Fruit fly (Drosophila melanogaster) whole organism, embryonic: Measurements from ENCODE around the gene CG43088.

ENCODE experiments used
- Bgb ChIP-seq: fragments of 200-800 bp; sonication (Bioruptor generic); IDR thresholded peaks from 2 replicates; pipeline ENCODE4 v1.3.6; 2022; ENCODE audit warnings: missing biosample characterization, missing genetic modification characterization; ENCODE audit not compliant: partially characterized antibody
- CG10565 ChIP-seq: fragments of 200-800 bp; sonication (Bioruptor generic); optimal IDR thresholded peaks from 3 replicates; lab custom pipeline; 2016; ENCODE audit warnings: missing biosample characterization, mild to moderate bottlenecking, missing genetic modification characterization
- CG11723 ChIP-seq: fragments of 200-800 bp; sonication (Bioruptor generic); optimal IDR thresholded peaks from 2 replicates; lab custom pipeline; 2017; ENCODE audit warnings: missing biosample characterization, mild to moderate bottlenecking, missing genetic modification characterization
- CG12071 ChIP-seq: fragments of 200-800 bp; sonication (Bioruptor generic); optimal IDR thresholded peaks from 3 replicates; lab custom pipeline; 2018; ENCODE audit warnings: missing biosample characterization, mild to moderate bottlenecking, missing genetic modification characterization
- CG15601 ChIP-seq: fragments of 200-800 bp; sonication (Bioruptor generic); optimal IDR thresholded peaks from 3 replicates; lab custom pipeline; 2019; ENCODE audit warnings: missing biosample characterization, mild to moderate bottlenecking, missing genetic modification characterization, moderate library complexity
- CG1603 ChIP-seq: fragments of 200-800 bp; sonication (Bioruptor generic); optimal IDR thresholded peaks from 2 replicates; lab custom pipeline; 2019; ENCODE audit warnings: missing biosample characterization, mild to moderate bottlenecking, missing genetic modification characterization, moderate library complexity
- CG17802 ChIP-seq: fragments of 200-800 bp; sonication (Bioruptor generic); optimal IDR thresholded peaks from 2 replicates; lab custom pipeline; 2018; ENCODE audit warnings: missing biosample characterization, mild to moderate bottlenecking, missing genetic modification characterization, moderate library complexity
- CG42726 ChIP-seq: fragments of 200-800 bp; sonication (Bioruptor generic); IDR thresholded peaks from 2 replicates; pipeline ENCODE4 v1.3.6; 2022; ENCODE audit warnings: missing biosample characterization, missing genetic modification characterization; ENCODE audit not compliant: partially characterized antibody
- CG4424 ChIP-seq: fragments of 200-800 bp; sonication (Bioruptor generic); optimal IDR thresholded peaks from 3 replicates; lab custom pipeline; 2016; ENCODE audit warnings: missing biosample characterization, missing genetic modification characterization
- CG4854 ChIP-seq: fragments of 200-800 bp; sonication (Bioruptor generic); optimal IDR thresholded peaks from 2 replicates; lab custom pipeline; 2016; ENCODE audit warnings: missing biosample characterization, missing genetic modification characterization, inconsistent platforms
- CG8089 ChIP-seq: fragments of 200-800 bp; sonication (Bioruptor generic); optimal IDR thresholded peaks from 3 replicates; lab custom pipeline; 2016; ENCODE audit warnings: missing biosample characterization, missing genetic modification characterization
- CG8290 ChIP-seq, 3 experiments: fragments of 200-800 bp; sonication (Bioruptor generic); optimal IDR thresholded peaks; 2 replicates each; lab custom pipeline; 2016 to 2019; ENCODE audit warnings: missing biosample characterization in 3 of 3, missing genetic modification characterization in 3 of 3, mild to moderate bottlenecking in 2 of 3, moderate library complexity in 1 of 3
- CG9817 ChIP-seq: fragments of 200-800 bp; sonication (Bioruptor generic); optimal IDR thresholded peaks from 2 replicates; lab custom pipeline; 2018; ENCODE audit warnings: missing biosample characterization, mild to moderate bottlenecking, missing genetic modification characterization, moderate library complexity
- CoRest ChIP-seq: fragments of 200-800 bp; sonication (Bioruptor generic); optimal IDR thresholded peaks from 3 replicates; lab custom pipeline; 2018; ENCODE audit warnings: missing biosample characterization, mild to moderate bottlenecking, missing genetic modification characterization, moderate library complexity
- Elba2 ChIP-seq: fragments of 200-800 bp; sonication (Bioruptor generic); optimal IDR thresholded peaks from 3 replicates; lab custom pipeline; 2016; ENCODE audit warnings: missing biosample characterization, missing genetic modification characterization
- Fer1 ChIP-seq: fragments of 200-800 bp; sonication (Bioruptor generic); optimal IDR thresholded peaks from 2 replicates; lab custom pipeline; 2017; ENCODE audit warnings: missing biosample characterization, mild to moderate bottlenecking, missing genetic modification characterization
- Fer3 ChIP-seq: fragments of 200-800 bp; sonication (Bioruptor generic); optimal IDR thresholded peaks from 2 replicates; lab custom pipeline; 2018; ENCODE audit warnings: missing biosample characterization, mild to moderate bottlenecking, missing genetic modification characterization, moderate library complexity
- H15 ChIP-seq: fragments of 200-800 bp; sonication (Bioruptor generic); IDR thresholded peaks from 3 replicates; pipeline ENCODE4 v1.3.6; 2022; ENCODE audit warnings: missing biosample characterization, missing genetic modification characterization
- HLH54F ChIP-seq: fragments of 200-800 bp; sonication (Bioruptor generic); optimal IDR thresholded peaks from 3 replicates; lab custom pipeline; 2016; ENCODE audit warnings: missing biosample characterization, missing genetic modification characterization
- HLHmδ ChIP-seq: fragments of 200-800 bp; sonication (Bioruptor generic); optimal IDR thresholded peaks from 2 replicates; lab custom pipeline; 2018; ENCODE audit warnings: missing biosample characterization, mild to moderate bottlenecking, missing genetic modification characterization, moderate library complexity
- Jarid2 ChIP-seq: fragments of 200-800 bp; sonication (Bioruptor generic); optimal IDR thresholded peaks from 3 replicates; lab custom pipeline; 2017; ENCODE audit warnings: mild to moderate bottlenecking, missing biosample characterization, missing genetic modification reagents, missing genetic modification characterization
- Med ChIP-seq: fragments of 200-800 bp; sonication (Bioruptor generic); peaks from one replicate; lab custom pipeline; 2016; ENCODE audit warnings: missing biosample characterization, missing genetic modification characterization, mild to moderate bottlenecking, inconsistent platforms, moderate library complexity
- Myb ChIP-seq: fragments of 200-800 bp; sonication (Bioruptor generic); optimal IDR thresholded peaks from 2 replicates; lab custom pipeline; 2016; ENCODE audit warnings: missing biosample characterization, missing genetic modification characterization
- NC2α ChIP-seq: fragments of 200-800 bp; sonication (Bioruptor generic); optimal IDR thresholded peaks from 2 replicates; lab custom pipeline; 2016; ENCODE audit warnings: missing biosample characterization, missing genetic modification characterization
- Ssrp ChIP-seq: fragments of 200-800 bp; sonication (Bioruptor generic); optimal IDR thresholded peaks from 2 replicates; lab custom pipeline; 2018; ENCODE audit warnings: missing biosample characterization, mild to moderate bottlenecking, missing genetic modification characterization, moderate library complexity
- Taf1 ChIP-seq: fragments of 200-800 bp; sonication (Bioruptor generic); IDR thresholded peaks from 2 replicates; pipeline ENCODE4 v1.3.6; 2022; ENCODE audit warnings: missing biosample characterization, missing genetic modification characterization
- ash1 ChIP-seq: fragments of 200-800 bp; sonication (Bioruptor generic); optimal IDR thresholded peaks from 2 replicates; lab custom pipeline; 2018; ENCODE audit warnings: missing biosample characterization, mild to moderate bottlenecking, missing genetic modification characterization
- chinmo ChIP-seq: fragments of 200-800 bp; sonication (Bioruptor generic); IDR thresholded peaks from 4 replicates; pipeline ENCODE4 v1.3.6; 2022; ENCODE audit warnings: missing biosample characterization, missing genetic modification characterization; ENCODE audit not compliant: partially characterized antibody
- ci ChIP-seq: fragments of 200-800 bp; sonication (Bioruptor generic); IDR thresholded peaks from 3 replicates; pipeline ENCODE4 v1.3.6; 2022; ENCODE audit warnings: missing biosample characterization, missing genetic modification characterization
- crp ChIP-seq, 2 experiments: fragments of 200-800 bp; sonication (Bioruptor generic); optimal IDR thresholded peaks; 2 replicates in 1 of 2; 3 replicates in 1 of 2; lab custom pipeline; 2017; ENCODE audit warnings: missing biosample characterization in 2 of 2, missing genetic modification characterization in 2 of 2, mild to moderate bottlenecking in 1 of 2, moderate library complexity in 1 of 2
- dysf ChIP-seq: fragments of 200-800 bp; sonication (Bioruptor generic); IDR thresholded peaks from 3 replicates; pipeline ENCODE4 v1.3.6; 2022; ENCODE audit warnings: missing biosample characterization, missing genetic modification characterization
- ems ChIP-seq: fragments of 200-800 bp; sonication (Bioruptor generic); optimal IDR thresholded peaks from 3 replicates; lab custom pipeline; 2016; ENCODE audit warnings: missing biosample characterization, missing genetic modification characterization
- fd102C ChIP-seq: fragments of 200-800 bp; sonication (Bioruptor generic); optimal IDR thresholded peaks from 2 replicates; lab custom pipeline; 2018; ENCODE audit warnings: missing biosample characterization, mild to moderate bottlenecking, missing genetic modification characterization, moderate library complexity
- fd3F ChIP-seq: fragments of 200-800 bp; sonication (Bioruptor generic); optimal IDR thresholded peaks from 2 replicates; lab custom pipeline; 2018; ENCODE audit warnings: missing biosample characterization, mild to moderate bottlenecking, missing genetic modification characterization, moderate library complexity
- gem ChIP-seq: fragments of 200-800 bp; sonication (Bioruptor generic); optimal IDR thresholded peaks from 2 replicates; lab custom pipeline; 2019; ENCODE audit warnings: missing biosample characterization, mild to moderate bottlenecking, missing genetic modification characterization, moderate library complexity
- grn ChIP-seq: fragments of 200-800 bp; sonication (Bioruptor generic); optimal IDR thresholded peaks from 3 replicates; lab custom pipeline; 2017; ENCODE audit warnings: missing biosample characterization, missing genetic modification characterization
- her ChIP-seq: fragments of 200-800 bp; sonication (Bioruptor generic); optimal IDR thresholded peaks from 2 replicates; lab custom pipeline; 2016; ENCODE audit warnings: missing biosample characterization, missing genetic modification characterization
- jing ChIP-seq: fragments of 200-800 bp; sonication (Bioruptor generic); optimal IDR thresholded peaks from 2 replicates; lab custom pipeline; 2018; ENCODE audit warnings: missing biosample characterization, mild to moderate bottlenecking, missing genetic modification characterization
- lab ChIP-seq: fragments of 200-800 bp; sonication (Bioruptor generic); optimal IDR thresholded peaks from 3 replicates; lab custom pipeline; 2017; ENCODE audit warnings: missing biosample characterization, missing genetic modification characterization, mild to moderate bottlenecking, moderate library complexity, missing genetic modification reagents
- mld ChIP-seq: fragments of 200-800 bp; sonication (Bioruptor generic); IDR thresholded peaks from 3 replicates; pipeline ENCODE4 v1.3.6; 2022; ENCODE audit warnings: missing biosample characterization, missing genetic modification characterization; ENCODE audit not compliant: partially characterized antibody
- nau ChIP-seq: fragments of 200-800 bp; sonication (Bioruptor generic); optimal IDR thresholded peaks from 3 replicates; lab custom pipeline; 2017; ENCODE audit warnings: missing biosample characterization, mild to moderate bottlenecking, missing genetic modification characterization, missing genetic modification reagents
- oc ChIP-seq: fragments of 200-800 bp; sonication (Bioruptor generic); optimal IDR thresholded peaks from 2 replicates; lab custom pipeline; 2018; ENCODE audit warnings: missing biosample characterization, mild to moderate bottlenecking, missing genetic modification characterization, moderate library complexity
- org-1 ChIP-seq: fragments of 200-800 bp; sonication (Bioruptor generic); optimal IDR thresholded peaks from 2 replicates; lab custom pipeline; 2017; ENCODE audit warnings: missing biosample characterization, missing genetic modification characterization
- seq ChIP-seq: fragments of 200-800 bp; sonication (Bioruptor generic); IDR thresholded peaks from 2 replicates; pipeline ENCODE4 v1.3.6; 2022; ENCODE audit warnings: missing biosample characterization, missing genetic modification characterization
- sr ChIP-seq: fragments of 200-800 bp; sonication (Bioruptor generic); IDR thresholded peaks from 3 replicates; pipeline ENCODE4 v1.3.6; 2022; ENCODE audit warnings: missing biosample characterization, missing genetic modification characterization
- tx ChIP-seq: fragments of 200-800 bp; sonication (Bioruptor generic); optimal IDR thresholded peaks from 2 replicates; lab custom pipeline; 2016; ENCODE audit warnings: missing biosample characterization, missing genetic modification characterization
- vvl ChIP-seq: fragments of 200-800 bp; sonication (Bioruptor generic); IDR thresholded peaks from 2 replicates; pipeline ENCODE4 v1.3.6; 2022; ENCODE audit warnings: missing biosample characterization, missing genetic modification characterization
- yki ChIP-seq: fragments of >200 bp; optimal IDR thresholded peaks from 3 replicates; lab custom pipeline; 2018

CG43088 gene

dm6 chrX:14749086-14749874, 47.1 kb downstream of the CG43088 start, which contains the start of gene NetB (continued):
- TF ChIP-seq Taf1 (GFP tag; lab: Robert Waterston, UW) (no peak), jing (GFP tag; lab: Kevin White, UChicago) (peak; percentile 42), tx (GFP tag; lab: Kevin White, UChicago) (no peak), CG17802 (tag; lab: Kevin White, UChicago) (no peak), CG8089 (no peak), chinmo (GFP tag; lab: Robert Waterston, UW) (0 out of 4 replicates have a peak, but pooled peaks have one; percentile 61), gem (tag; lab: Kevin White, UChicago) (peak; percentile 1), nau (no peak), sr (GFP tag; lab: Robert Waterston, UW) (no peak), mld (GFP tag; lab: Robert Waterston, UW) (peak; percentile 8; the same call in 1 of the 3 replicates), seq (GFP tag; lab: Robert Waterston, UW) (no peak), Ssrp (no peak), CoRest (tag; lab: Kevin White, UChicago) (no peak), CG4424 (GFP tag; lab: Kevin White, UChicago) (no peak), CG8290 (GFP tag; optimal IDR thresholded peaks at IDR 0.05; lab: Kevin White, UChicago) (no peak), CG8290 (tag; optimal IDR thresholded peaks at IDR 0.05; lab: Kevin White, UChicago) (peak in 1 of 2 experiments; percentile 47), dysf (no peak), Elba2 (GFP tag; lab: Kevin White, UChicago) (no peak), Med (peak; percentile 78), crp (GFP tag; optimal IDR thresholded peaks at IDR 0.05; lab: Kevin White, UChicago) (no peak), lab (GFP tag; lab: Kevin White, UChicago) (no peak), CG11723 (no peak), CG12071 (GFP tag; lab: Kevin White, UChicago) (peak; percentile 24), fd102C (GFP tag; lab: Kevin White, UChicago) (no peak), vvl (GFP tag; lab: Robert Waterston, UW) (no peak), HLHmδ (GFP tag; lab: Kevin White, UChicago) (peak; percentile 9), CG42726 (GFP tag; lab: Robert Waterston, UW) (peak; percentile 35; the same call in 1 of the 2 replicates), ci (GFP tag; lab: Robert Waterston, UW) (peak; percentile 75), Bgb (GFP tag; lab: Robert Waterston, UW) (0 out of 2 replicates have a peak, but pooled peaks have one; percentile 19), yki (no peak), Fer1 (GFP tag; lab: Kevin White, UChicago) (peak; percentile 5), HLH54F (GFP tag; lab: Kevin White, UChicago) (no peak), oc (tag; lab: Kevin White, UChicago) (no peak), H15 (GFP tag; lab: Robert Waterston, UW) (no peak), NC2α (GFP tag; lab: Kevin White, UChicago) (no peak), her (GFP tag; lab: Kevin White, UChicago) (peak; percentile 11), CG4854 (GFP tag; lab: Kevin White, UChicago) (no peak), CG10565 (GFP tag; lab: Kevin White, UChicago) (no peak), ems (GFP tag; lab: Kevin White, UChicago) (no peak), org-1 (GFP tag; lab: Kevin White, UChicago) (no peak), Myb (GFP tag; lab: Kevin White, UChicago) (no peak), Fer3 (no peak), CG1603 (tag; lab: Kevin White, UChicago) (peak; percentile 2), CG15601 (tag; lab: Kevin White, UChicago) (peak; percentile 41), Jarid2 (peak; percentile 98), grn (no peak), ash1 (no peak), CG9817 (tag; lab: Kevin White, UChicago) (no peak), fd3F (GFP tag; lab: Kevin White, UChicago) (no peak)
